Worm (Caenorhabditis elegans) whole organism, L2 larva: Measurements from ENCODE around the gene T16G12.8.

Experiments
- C34F6.9 ChIP-seq: fragments of 150-350 bp; optimal IDR thresholded peaks from 2 replicates; lab custom pipeline; 2014; ENCODE audit warnings: missing biosample characterization, missing genetic modification characterization
- F13H6.1 ChIP-seq: sonication (generic microtip); optimal IDR thresholded peaks from 2 replicates; lab custom pipeline; 2016; ENCODE audit warnings: missing genetic modification characterization, missing compliant biosample characterization
- R02D3.7 ChIP-seq: fragments of 150-350 bp; optimal IDR thresholded peaks from 2 replicates; lab custom pipeline; 2014; ENCODE audit warnings: missing biosample characterization, missing genetic modification characterization
- Y55F3AM.14 ChIP-seq: fragments of 200-800 bp; sonication (Bioruptor generic); optimal IDR thresholded peaks from 2 replicates; lab custom pipeline; 2018; ENCODE audit warnings: mild to moderate bottlenecking, missing genetic modification characterization, missing compliant biosample characterization
- ZK546.5 ChIP-seq: sonication (generic microtip); optimal IDR thresholded peaks from 2 replicates; lab custom pipeline; 2017; ENCODE audit warnings: missing biosample characterization, missing genetic modification characterization
- alr-1 ChIP-seq: fragments of 150-350 bp; optimal IDR thresholded peaks from 2 replicates; lab custom pipeline; 2014; ENCODE audit warnings: missing biosample characterization, missing genetic modification characterization
- aly-2 ChIP-seq: fragments of 150-350 bp; optimal IDR thresholded peaks from 2 replicates; lab custom pipeline; 2014; ENCODE audit warnings: missing biosample characterization, missing genetic modification characterization
- ama-1 ChIP-seq: fragments of 150-350 bp; optimal IDR thresholded peaks from 2 replicates; lab custom pipeline; 2018; ENCODE audit warnings: inconsistent platforms
- blmp-1 ChIP-seq: sonication (generic microtip); optimal IDR thresholded peaks from 2 replicates; lab custom pipeline; 2017; ENCODE audit warnings: missing genetic modification characterization, mild to moderate bottlenecking, missing compliant biosample characterization, antibody characterized with exemption, moderate library complexity; ENCODE audit not compliant: insufficient read depth
- ceh-16 ChIP-seq: fragments of 150-350 bp; optimal IDR thresholded peaks from 2 replicates; lab custom pipeline; 2014; ENCODE audit warnings: missing biosample characterization, missing genetic modification characterization
- ceh-82 ChIP-seq: fragments of 150-350 bp; optimal IDR thresholded peaks from 2 replicates; lab custom pipeline; 2014; ENCODE audit warnings: missing biosample characterization, missing genetic modification characterization
- crh-2 ChIP-seq: sonication (generic microtip); optimal IDR thresholded peaks from 2 replicates; lab custom pipeline; 2017; ENCODE audit warnings: missing biosample characterization, missing genetic modification characterization
- dmd-4 ChIP-seq: sonication (generic microtip); optimal IDR thresholded peaks from 2 replicates; lab custom pipeline; 2017; ENCODE audit warnings: missing biosample characterization, missing genetic modification characterization
- egl-27 ChIP-seq: sonication (generic microtip); optimal IDR thresholded peaks from 3 replicates; lab custom pipeline; 2017; ENCODE audit warnings: missing biosample characterization, missing genetic modification reagents, missing genetic modification characterization
- elt-1 ChIP-seq: fragments of 150-350 bp; optimal IDR thresholded peaks from 2 replicates; lab custom pipeline; 2014; ENCODE audit warnings: missing biosample characterization, missing genetic modification characterization
- elt-3 ChIP-seq: sonication (generic microtip); optimal IDR thresholded peaks from 2 replicates; lab custom pipeline; 2017; ENCODE audit warnings: missing biosample characterization, missing genetic modification characterization
- fos-1 ChIP-seq: fragments of 150-350 bp; optimal IDR thresholded peaks from 2 replicates; lab custom pipeline; 2014; ENCODE audit warnings: missing biosample characterization, missing genetic modification characterization
- gmeb-1 ChIP-seq: fragments of 150-350 bp; optimal IDR thresholded peaks from 2 replicates; lab custom pipeline; 2014; ENCODE audit warnings: missing biosample characterization, missing genetic modification characterization
- lin-11 ChIP-seq: fragments of 150-350 bp; sonication (generic microtip); optimal IDR thresholded peaks from 2 replicates; lab custom pipeline; 2014; ENCODE audit warnings: missing biosample characterization, missing genetic modification characterization, inconsistent platforms, mixed read lengths
- lin-13 ChIP-seq: fragments of 150-350 bp; optimal IDR thresholded peaks from 2 replicates; lab custom pipeline; 2014; ENCODE audit warnings: missing biosample characterization, missing genetic modification reagents, missing genetic modification characterization
- lin-39 ChIP-seq: fragments of 150-350 bp; optimal IDR thresholded peaks from 2 replicates; lab custom pipeline; 2014; ENCODE audit warnings: missing biosample characterization, missing genetic modification reagents, missing genetic modification characterization
- lsy-2 ChIP-seq, 2 experiments: fragments of 150-350 bp in 1 of 2; sonication (generic microtip) in 1 of 2; optimal IDR thresholded peaks; 2 replicates each; lab custom pipeline; 2014 to 2017; ENCODE audit warnings: missing biosample characterization in 2 of 2, missing genetic modification characterization in 2 of 2
- mab-5 ChIP-seq: fragments of 150-350 bp; optimal IDR thresholded peaks from 2 replicates; lab custom pipeline; 2014; ENCODE audit warnings: missing biosample characterization, missing genetic modification characterization
- mbf-1 ChIP-seq: sonication (generic microtip); optimal IDR thresholded peaks from 2 replicates; lab custom pipeline; 2017; ENCODE audit warnings: missing biosample characterization, missing genetic modification characterization
- mdl-1 ChIP-seq, 2 experiments: fragments of 150-350 bp in 1 of 2; sonication (generic microtip) in 1 of 2; optimal IDR thresholded peaks; 2 replicates each; lab custom pipeline; 2017; ENCODE audit warnings: missing biosample characterization in 2 of 2, missing genetic modification characterization in 2 of 2
- nhr-10 ChIP-seq: sonication (generic microtip); optimal IDR thresholded peaks from 2 replicates; lab custom pipeline; 2017; ENCODE audit warnings: missing biosample characterization, missing genetic modification characterization
- nhr-11 ChIP-seq: fragments of 150-350 bp; optimal IDR thresholded peaks from 2 replicates; lab custom pipeline; 2014; ENCODE audit warnings: missing biosample characterization, missing genetic modification characterization
- nhr-12 ChIP-seq: fragments of 150-350 bp; optimal IDR thresholded peaks from 2 replicates; lab custom pipeline; 2014; ENCODE audit warnings: missing biosample characterization, missing genetic modification characterization
- nhr-129 ChIP-seq: fragments of 150-350 bp; optimal IDR thresholded peaks from 2 replicates; lab custom pipeline; 2014; ENCODE audit warnings: missing biosample characterization, missing genetic modification characterization
- nhr-21 ChIP-seq: fragments of 150-350 bp; optimal IDR thresholded peaks from 2 replicates; lab custom pipeline; 2014; ENCODE audit warnings: missing biosample characterization, missing genetic modification characterization
- nhr-23 ChIP-seq: fragments of 150-350 bp; optimal IDR thresholded peaks from 2 replicates; lab custom pipeline; 2014; ENCODE audit warnings: missing biosample characterization, missing genetic modification reagents, missing genetic modification characterization
- nhr-237 ChIP-seq: fragments of 150-350 bp; optimal IDR thresholded peaks from 2 replicates; lab custom pipeline; 2014; ENCODE audit warnings: missing biosample characterization, missing genetic modification characterization
- nhr-25 ChIP-seq: fragments of 150-350 bp; sonication (generic microtip); optimal IDR thresholded peaks from 3 replicates; lab custom pipeline; 2014; ENCODE audit warnings: missing biosample characterization, missing genetic modification characterization
- nhr-6 ChIP-seq: fragments of 150-350 bp; optimal IDR thresholded peaks from 2 replicates; lab custom pipeline; 2014; ENCODE audit warnings: missing biosample characterization, missing genetic modification characterization
- nhr-77 ChIP-seq: fragments of 150-350 bp; optimal IDR thresholded peaks from 2 replicates; lab custom pipeline; 2014; ENCODE audit warnings: missing biosample characterization, missing genetic modification characterization
- peb-1 ChIP-seq: fragments of 150-350 bp; optimal IDR thresholded peaks from 2 replicates; lab custom pipeline; 2014; ENCODE audit warnings: missing biosample characterization, missing genetic modification characterization
- sem-4 ChIP-seq: fragments of 150-350 bp; optimal IDR thresholded peaks from 2 replicates; lab custom pipeline; 2014; ENCODE audit warnings: missing biosample characterization, missing genetic modification reagents, missing genetic modification characterization
- skn-1 ChIP-seq: sonication (generic microtip); optimal IDR thresholded peaks from 2 replicates; lab custom pipeline; 2017; ENCODE audit warnings: missing biosample characterization, missing genetic modification characterization
- sma-3 ChIP-seq: sonication (generic microtip); optimal IDR thresholded peaks from 2 replicates; lab custom pipeline; 2016; ENCODE audit warnings: missing genetic modification reagents, missing genetic modification characterization, missing compliant biosample characterization
- sma-9 ChIP-seq, 2 experiments: fragments of 150-350 bp in 1 of 2; sonication (generic microtip) in 1 of 2; optimal IDR thresholded peaks; 2 replicates each; lab custom pipeline; 2014 to 2016; ENCODE audit warnings: missing genetic modification characterization in 2 of 2, mild to moderate bottlenecking in 1 of 2, missing biosample characterization in 1 of 2, missing compliant biosample characterization in 1 of 2, missing genetic modification reagents in 1 of 2, moderate library complexity in 1 of 2
- snpc-4 ChIP-seq: fragments of 150-350 bp; optimal IDR thresholded peaks from 2 replicates; lab custom pipeline; 2014; ENCODE audit warnings: missing biosample characterization, missing genetic modification characterization
- unc-39 ChIP-seq: fragments of 150-350 bp; optimal IDR thresholded peaks from 2 replicates; lab custom pipeline; 2014; ENCODE audit warnings: missing biosample characterization, missing genetic modification characterization
- unc-55 ChIP-seq: fragments of 150-350 bp; sonication (generic microtip); optimal IDR thresholded peaks from 3 replicates; lab custom pipeline; 2014; ENCODE audit warnings: missing biosample characterization, missing genetic modification reagents, missing genetic modification characterization
- unc-62 ChIP-seq: fragments of 150-350 bp; optimal IDR thresholded peaks from 2 replicates; lab custom pipeline; 2014; ENCODE audit warnings: missing biosample characterization, missing genetic modification reagents, missing genetic modification characterization
- zag-1 ChIP-seq: fragments of 150-350 bp; optimal IDR thresholded peaks from 2 replicates; lab custom pipeline; 2014; ENCODE audit warnings: missing biosample characterization, missing genetic modification characterization
- ztf-1 ChIP-seq: fragments of 200-800 bp; sonication (Bioruptor generic); conservative IDR thresholded peaks from 2 replicates; pipeline ENCODE4 v1.3.6; 2022; ENCODE audit warnings: missing genetic modification characterization, missing compliant biosample characterization
- ztf-11 ChIP-seq: sonication (generic microtip); optimal IDR thresholded peaks from 2 replicates; lab custom pipeline; 2017; ENCODE audit warnings: missing biosample characterization, missing genetic modification characterization
- ztf-4 ChIP-seq: fragments of 150-350 bp; optimal IDR thresholded peaks from 2 replicates; lab custom pipeline; 2014; ENCODE audit warnings: missing biosample characterization, missing genetic modification characterization

The T16G12.8 gene

ce11 chrIII:10093093-10093492 lies 34.0 kb downstream of the T16G12.8 start:
- peak; percentile 57 for TF ChIP-seq unc-55 (GFP tag; lab: Kevin White, UChicago)
- TF ChIP-seq lsy-2 (tag; optimal IDR thresholded peaks at IDR 0.05; lab: Kevin White, UChicago), result peak in 1 of 2 experiments; percentile 48
- peak; percentile 23 for TF ChIP-seq lin-13
- no peak for TF ChIP-seq nhr-237 (tag; lab: Kevin White, UChicago)
- TF ChIP-seq nhr-21 (tag; lab: Kevin White, UChicago), result no peak
- peak; percentile 81 for TF ChIP-seq gmeb-1 (tag; lab: Kevin White, UChicago)
- TF ChIP-seq nhr-129 (tag; lab: Kevin White, UChicago), result peak; percentile 21
- TF ChIP-seq, all 48 proteins: peak for 5

DNA sequence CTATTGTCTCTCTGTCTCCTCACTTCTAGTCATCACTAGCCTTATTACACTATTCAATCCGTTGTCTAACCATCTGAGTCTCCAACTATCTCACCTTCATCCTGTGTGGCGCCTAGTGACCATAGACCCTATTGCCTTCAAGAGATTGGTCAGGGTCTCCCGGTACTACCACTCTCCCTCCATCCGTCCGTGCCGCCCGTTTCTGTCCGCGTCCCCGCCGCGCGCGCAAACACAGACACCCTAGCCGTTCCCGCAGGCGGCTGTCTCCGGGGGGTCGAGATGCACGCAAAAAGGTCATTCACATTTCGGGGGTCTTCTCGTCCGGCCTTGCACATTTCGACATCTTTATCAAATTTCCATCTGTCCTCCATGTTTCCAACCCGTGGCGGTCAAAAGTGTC lies 35.4 kb downstream of the T16G12.8 start:
- TF ChIP-seq zag-1 (tag; lab: Kevin White, UChicago) (no peak), lin-39 (tag; lab: Kevin White, UChicago) (no peak), unc-55 (GFP tag; lab: Kevin White, UChicago) (no peak), nhr-23 (tag; lab: Kevin White, UChicago) (no peak), mab-5 (tag; lab: Kevin White, UChicago) (no peak), lin-11 (no peak), nhr-77 (no peak), nhr-237 (tag; lab: Kevin White, UChicago) (no peak), elt-1 (tag; lab: Kevin White, UChicago) (no peak), R02D3.7 (tag; lab: Kevin White, UChicago) (no peak), egl-27 (tag; lab: Kevin White, UChicago) (no peak), ztf-11 (tag; lab: Kevin White, UChicago) (no peak), elt-3 (tag; lab: Kevin White, UChicago) (no peak), ceh-16 (tag; lab: Kevin White, UChicago) (peak; percentile 51), unc-39 (no peak), dmd-4 (no peak), lsy-2 (tag; optimal IDR thresholded peaks at IDR 0.05; lab: Kevin White, UChicago) (peak in 1 of 2 experiments; percentile 47), gmeb-1 (tag; lab: Kevin White, UChicago) (no peak), nhr-10 (tag; lab: Kevin White, UChicago) (no peak), C34F6.9 (tag; lab: Kevin White, UChicago) (no peak), nhr-6 (tag; lab: Kevin White, UChicago) (no peak), mdl-1 (tag; optimal IDR thresholded peaks at IDR 0.05; lab: Kevin White, UChicago) (no peak), sma-3 (GFP tag; lab: Kevin White, UChicago) (peak; percentile 20), snpc-4 (tag; lab: Kevin White, UChicago) (no peak), nhr-21 (tag; lab: Kevin White, UChicago) (peak; percentile 55), nhr-11 (tag; lab: Kevin White, UChicago) (no peak), skn-1 (tag; lab: Kevin White, UChicago) (no peak), nhr-25 (peak; percentile 43), nhr-12 (tag; lab: Kevin White, UChicago) (no peak), aly-2 (tag; lab: Kevin White, UChicago) (no peak), alr-1 (no peak), lin-13 (no peak), sem-4 (tag; lab: Kevin White, UChicago) (no peak), F13H6.1 (tag; lab: Kevin White, UChicago) (peak; percentile 54), nhr-129 (tag; lab: Kevin White, UChicago) (no peak), sma-9 (GFP tag; optimal IDR thresholded peaks at IDR 0.05; lab: Kevin White, UChicago) (peak; percentile 19), sma-9 (tag; optimal IDR thresholded peaks at IDR 0.05; lab: Kevin White, UChicago) (no peak), ZK546.5 (tag; lab: Kevin White, UChicago) (no peak), ceh-82 (tag; lab: Kevin White, UChicago) (no peak), crh-2 (tag; lab: Kevin White, UChicago) (no peak), peb-1 (tag; lab: Kevin White, UChicago) (no peak), blmp-1 (tag; lab: Kevin White, UChicago) (no peak), unc-62 (no peak), ztf-4 (tag; lab: Kevin White, UChicago) (no peak), Y55F3AM.14 (GFP tag; lab: Kevin White, UChicago) (no peak), mbf-1 (no peak), ama-1 (lab: Kevin White, UChicago) (no peak), ztf-1 (GFP tag; lab: Robert Waterston, UW) (no peak), fos-1 (tag; lab: Kevin White, UChicago) (no peak)
